Fruit fly (Drosophila melanogaster): ENCODE data around the gene CG31551.

- TF ChIP-seq CG1620 (GFP tag; optimal IDR thresholded peaks at IDR 0.05) (no peak), pad (GFP tag; optimal IDR thresholded peaks at IDR 0.05) (no peak), kay (GFP tag; ENCODE audit: borderline replicate concordance) (no peak), tj (GFP tag; optimal IDR thresholded peaks at IDR 0.05) (no peak), CG7045 (GFP tag; optimal IDR thresholded peaks at IDR 0.05) (no peak), Mnt (GFP tag; optimal IDR thresholded peaks at IDR 0.05) (no peak), Hr96 (GFP tag; optimal IDR thresholded peaks at IDR 0.05) (no peak), bab1 (GFP tag; optimal IDR thresholded peaks at IDR 0.05) (no peak), ovo (GFP tag; optimal IDR thresholded peaks at IDR 0.05) (no peak), Crg-1 (GFP tag; optimal IDR thresholded peaks at IDR 0.05) (no peak), CG11617 (GFP tag; optimal IDR thresholded peaks at IDR 0.05) (no peak)
Observed at dm6 chr3R:5671795-5672657, 44.4 kb downstream of the CG31551 start.
